Worm (Caenorhabditis elegans) whole organism, late embryonic: ENCODE results near the gene zipt-13.

Source experiments
- ceh-9 ChIP-seq: sonication (generic microtip); optimal IDR thresholded peaks from 2 replicates; lab custom pipeline; 2016; ENCODE audit warnings: mild to moderate bottlenecking, missing genetic modification characterization, inconsistent platforms, missing compliant biosample characterization
- elt-2 ChIP-seq: sonication (generic microtip); optimal IDR thresholded peaks from 2 replicates; lab custom pipeline; 2016; ENCODE audit warnings: missing genetic modification reagents, missing genetic modification characterization, missing compliant biosample characterization
- fax-1 ChIP-seq: sonication (generic microtip); optimal IDR thresholded peaks from 2 replicates; lab custom pipeline; 2016; ENCODE audit warnings: missing genotype, missing genetic modification characterization, missing compliant biosample characterization
- fkh-10 ChIP-seq: fragments of 150-350 bp; optimal IDR thresholded peaks from 2 replicates; lab custom pipeline; 2014; ENCODE audit warnings: missing biosample characterization, missing genetic modification reagents, missing genetic modification characterization
- hlh-13 ChIP-seq: fragments of 200-800 bp; sonication (Bioruptor generic); optimal IDR thresholded peaks from 2 replicates; lab custom pipeline; 2018; ENCODE audit warnings: mild to moderate bottlenecking, missing genetic modification characterization, missing compliant biosample characterization
- hlh-15 ChIP-seq: sonication (generic microtip); optimal IDR thresholded peaks from 2 replicates; lab custom pipeline; 2016; ENCODE audit warnings: missing genetic modification characterization, missing compliant biosample characterization
- ref-2 ChIP-seq: sonication (generic microtip); optimal IDR thresholded peaks from 2 replicates; lab custom pipeline; 2016; ENCODE audit warnings: missing genetic modification characterization, missing compliant biosample characterization
- zip-5 ChIP-seq: sonication (generic microtip); optimal IDR thresholded peaks from 2 replicates; lab custom pipeline; 2016; ENCODE audit warnings: missing genetic modification characterization, missing compliant biosample characterization

- TF ChIP-seq hlh-13 (no peak), ceh-9 (tag; lab: Kevin White, UChicago) (no peak), fkh-10 (GFP tag; lab: Kevin White, UChicago) (no peak), ref-2 (tag; lab: Kevin White, UChicago) (no peak), elt-2 (tag; lab: Kevin White, UChicago) (no peak), fax-1 (tag; lab: Kevin White, UChicago) (no peak), hlh-15 (tag; lab: Kevin White, UChicago) (no peak), zip-5 (tag; lab: Kevin White, UChicago) (no peak)
These were observed 36.6 kb upstream of the zipt-13 start, which contains the start of gene F41E7.2 for ce11 chrX:10273392-10273791.
